Fruit fly (Drosophila melanogaster): ENCODE results near the gene CG5418.

Gene CG5418

dm6 chr2L:12427487-12428101 is 25.4 kb downstream of the CG5418 start, which contains the start of the genes CG5446 and Trm1 (continued):
- peak; percentile 3 for TF ChIP-seq zfh2 (GFP tag; optimal IDR thresholded peaks at IDR 0.05)
- peak; percentile 48 for TF ChIP-seq E2f1 (GFP tag; IDR thresholded peaks at IDR 0.05)
- TF ChIP-seq CG3726 (GFP tag; IDR thresholded peaks at IDR 0.05) = no peak
- peak; percentile 60 for TF ChIP-seq unpg (GFP tag; optimal IDR thresholded peaks at IDR 0.05)
- TF ChIP-seq Camta (GFP tag; optimal IDR thresholded peaks at IDR 0.05) = no peak
- no peak for TF ChIP-seq zen (tag; optimal IDR thresholded peaks at IDR 0.05)
- TF ChIP-seq Aef1 (GFP tag; IDR thresholded peaks at IDR 0.05) = peak; percentile 39; the same call in 1 of the 3 replicates
- peak in 1 of 2 experiments; percentile 19 for TF ChIP-seq insv (GFP tag; optimal IDR thresholded peaks at IDR 0.05)
- TF ChIP-seq CG4424 (GFP tag; optimal IDR thresholded peaks at IDR 0.05) = peak; percentile 67
- TF ChIP-seq tio (GFP tag; optimal IDR thresholded peaks at IDR 0.05) = peak; percentile 14
- peak; percentile 83 for TF ChIP-seq sens (GFP tag)
- peak; percentile 41 for TF ChIP-seq Chrac-16 (GFP tag; optimal IDR thresholded peaks at IDR 0.05)
- no peak for TF ChIP-seq Bteb2 (GFP tag; optimal IDR thresholded peaks at IDR 0.05)
- TF ChIP-seq nom (GFP tag; optimal IDR thresholded peaks at IDR 0.05) = peak; percentile 39
- no peak for TF ChIP-seq CG17912 (GFP tag; optimal IDR thresholded peaks at IDR 0.05)
- TF ChIP-seq gce (GFP tag; IDR thresholded peaks at IDR 0.05) = no peak
- TF ChIP-seq CG32767 (GFP tag; IDR thresholded peaks at IDR 0.05) = peak; percentile 35; the same call in 1 of the 2 replicates
- no peak for TF ChIP-seq pnt (GFP tag; optimal IDR thresholded peaks at IDR 0.05)
- TF ChIP-seq CG6791 (GFP tag; IDR thresholded peaks at IDR 0.05; ENCODE audit: partially characterized antibody) = peak; percentile 53; the same call in 1 of the 3 replicates
- TF ChIP-seq ERR (GFP tag; optimal IDR thresholded peaks at IDR 0.05) = no peak
- TF ChIP-seq CG8290 (GFP tag; optimal IDR thresholded peaks at IDR 0.05) = peak; percentile 32
- no peak for TF ChIP-seq CG8290 (tag; optimal IDR thresholded peaks at IDR 0.05)
- no peak for TF ChIP-seq CG2875 (GFP tag; optimal IDR thresholded peaks at IDR 0.05)
- 0 out of 3 replicates have a peak, but pooled peaks have one; percentile 6 for TF ChIP-seq ken (GFP tag; IDR thresholded peaks at IDR 0.05)
- TF ChIP-seq CG2678 (tag; optimal IDR thresholded peaks at IDR 0.05) = peak; percentile 86
- peak; percentile 74 for TF ChIP-seq Dek (tag; optimal IDR thresholded peaks at IDR 0.05)
- TF ChIP-seq CG6254 (GFP tag; optimal IDR thresholded peaks at IDR 0.05) = peak; percentile 39
- TF ChIP-seq Dad (GFP tag; optimal IDR thresholded peaks at IDR 0.05) = no peak
- TF ChIP-seq CG18599 (GFP tag; optimal IDR thresholded peaks at IDR 0.05) = peak; percentile 83
- peak; percentile 25 for TF ChIP-seq sd (tag; optimal IDR thresholded peaks at IDR 0.05)
- peak; percentile 12 for TF ChIP-seq sqz (GFP tag; optimal IDR thresholded peaks at IDR 0.05)
- TF ChIP-seq ase (GFP tag; IDR thresholded peaks at IDR 0.05) = 0 out of 3 replicates have a peak, but pooled peaks have one; percentile 43
- no peak for TF ChIP-seq CG34224 (GFP tag; IDR thresholded peaks at IDR 0.05; ENCODE audit: partially characterized antibody)
- TF ChIP-seq exex (tag; optimal IDR thresholded peaks at IDR 0.05) = peak; percentile 59
- TF ChIP-seq Dbx (GFP tag; IDR thresholded peaks at IDR 0.05) = peak; percentile 46; the same call in 1 of the 3 replicates
- peak; percentile 83 for TF ChIP-seq nmo (GFP tag; optimal IDR thresholded peaks at IDR 0.05)
- peak; percentile 51; the same call in 1 of the 2 replicates for TF ChIP-seq ttk (GFP tag; IDR thresholded peaks at IDR 0.05)
- TF ChIP-seq run (tag; optimal IDR thresholded peaks at IDR 0.05) = peak; percentile 45
- peak; percentile 36; the same call in 1 of the 2 replicates for TF ChIP-seq Adf1 (GFP tag; IDR thresholded peaks at IDR 0.05)
- TF ChIP-seq ci (GFP tag; IDR thresholded peaks at IDR 0.05) = 0 out of 3 replicates have a peak, but pooled peaks have one; percentile 21
- TF ChIP-seq CG11504 (tag; optimal IDR thresholded peaks at IDR 0.05) = peak; percentile 81
- no peak for TF ChIP-seq knrl (GFP tag; IDR thresholded peaks at IDR 0.05; ENCODE audit: partially characterized antibody)
- no peak for TF ChIP-seq otp (GFP tag; IDR thresholded peaks at IDR 0.05)
- no peak for TF ChIP-seq aop (GFP tag; IDR thresholded peaks at IDR 0.05)
- peak; percentile 56 for TF ChIP-seq Rfx (GFP tag; IDR thresholded peaks at IDR 0.05)
- peak; percentile 86 for TF ChIP-seq CG12659 (GFP tag; optimal IDR thresholded peaks at IDR 0.05)
- peak; percentile 45 for TF ChIP-seq fd3F (GFP tag; optimal IDR thresholded peaks at IDR 0.05)
- peak; percentile 69 for TF ChIP-seq Ssrp (tag; optimal IDR thresholded peaks at IDR 0.05)
- peak; percentile 78 for TF ChIP-seq dmrt99B (tag; optimal IDR thresholded peaks at IDR 0.05)
